Worm (Caenorhabditis elegans) whole organism, L3 larva: ENCODE measurements around the gene F55A11.6.

Experiments used
- aly-2 ChIP-seq: fragments of 150-350 bp; optimal IDR thresholded peaks from 2 replicates; lab custom pipeline; 2014; ENCODE audit warnings: missing biosample characterization, missing genetic modification characterization
- ceh-28 ChIP-seq: fragments of 150-350 bp; optimal IDR thresholded peaks from 2 replicates; lab custom pipeline; 2014; ENCODE audit warnings: missing biosample characterization, missing genetic modification reagents, missing genetic modification characterization
- elt-3 ChIP-seq, 3 experiments: fragments of 150-350 bp in 1 of 3; sonication (generic microtip) in 2 of 3; optimal IDR thresholded peaks; 2 replicates in 2 of 3; 4 replicates in 1 of 3; lab custom pipeline; 2014 to 2017; ENCODE audit warnings: missing biosample characterization in 3 of 3, missing genetic modification characterization in 3 of 3
- eor-1 ChIP-seq, 2 experiments: fragments of 150-350 bp; optimal IDR thresholded peaks; 2 replicates each; lab custom pipeline; 2014 to 2018; ENCODE audit warnings: missing biosample characterization in 2 of 2, missing genetic modification characterization in 2 of 2
- hmg-11 ChIP-seq: sonication (generic microtip); optimal IDR thresholded peaks from 2 replicates; lab custom pipeline; 2016; ENCODE audit warnings: missing genetic modification characterization, missing compliant biosample characterization
- mdl-1 ChIP-seq: fragments of 150-350 bp; optimal IDR thresholded peaks from 2 replicates; lab custom pipeline; 2014; ENCODE audit warnings: missing biosample characterization, missing genetic modification characterization
- nhr-237 ChIP-seq: fragments of 150-350 bp; optimal IDR thresholded peaks from 2 replicates; lab custom pipeline; 2014; ENCODE audit warnings: missing biosample characterization, missing genetic modification characterization
- pha-4 ChIP-seq: fragments of 150-350 bp; optimal IDR thresholded peaks from 2 replicates; lab custom pipeline; 2014; ENCODE audit warnings: missing biosample characterization, missing genetic modification reagents, missing genetic modification characterization
- pqm-1 ChIP-seq: fragments of 150-350 bp; optimal IDR thresholded peaks from 2 replicates; lab custom pipeline; 2017; ENCODE audit warnings: missing biosample characterization, missing genetic modification characterization, inconsistent platforms
- snpc-4 ChIP-seq: fragments of 150-350 bp; optimal IDR thresholded peaks from 2 replicates; lab custom pipeline; 2014; ENCODE audit warnings: missing biosample characterization, missing genetic modification characterization
- tbx-2 ChIP-seq: sonication (generic microtip); optimal IDR thresholded peaks from 2 replicates; lab custom pipeline; 2016; ENCODE audit warnings: mild to moderate bottlenecking, missing genetic modification characterization, missing compliant biosample characterization

ce11 chrV:11770053-11770517, 6.6 kb upstream of the F55A11.6 start, which contains the start of gene F55A11.4:
- no peak for TF ChIP-seq aly-2 (tag; lab: Kevin White, UChicago)
- no peak for TF ChIP-seq pqm-1 (tag; lab: Kevin White, UChicago)
- TF ChIP-seq mdl-1 (tag; lab: Kevin White, UChicago), result no peak
- TF ChIP-seq ceh-28 (tag; lab: Kevin White, UChicago), result no peak
- no peak for TF ChIP-seq snpc-4 (tag; lab: Kevin White, UChicago)
- TF ChIP-seq elt-3 (tag; optimal IDR thresholded peaks at IDR 0.05; lab: Kevin White, UChicago), result no peak
- no peak for TF ChIP-seq nhr-237 (tag; lab: Kevin White, UChicago)
- TF ChIP-seq pha-4, result no peak
- no peak for TF ChIP-seq hmg-11 (tag; lab: Kevin White, UChicago)
- TF ChIP-seq eor-1 (tag; optimal IDR thresholded peaks at IDR 0.05; lab: Kevin White, UChicago), result no peak
- TF ChIP-seq tbx-2 (tag; lab: Kevin White, UChicago), result no peak
